Worm (Caenorhabditis elegans) whole organism, young adult: ENCODE measurements around the gene spp-10.

Experiments used
- B0261.1 ChIP-seq: sonication (generic microtip); optimal IDR thresholded peaks from 2 replicates; lab custom pipeline; 2016; ENCODE audit warnings: mild to moderate bottlenecking, missing genetic modification characterization, moderate library complexity, missing compliant biosample characterization
- F10E7.11 ChIP-seq: sonication (generic microtip); optimal IDR thresholded peaks from 2 replicates; lab custom pipeline; 2017; ENCODE audit warnings: mild to moderate bottlenecking, missing genetic modification characterization, moderate library complexity, missing compliant biosample characterization
- F33H1.4 ChIP-seq: fragments of 200-800 bp; sonication (Bioruptor generic); IDR thresholded peaks from 2 replicates; pipeline ENCODE4 v1.3.6; 2022; ENCODE audit warnings: missing genetic modification reagents, missing genetic modification characterization, missing compliant biosample characterization
- F39B2.1 ChIP-seq: fragments of 200-800 bp; sonication (Bioruptor generic); IDR thresholded peaks from 2 replicates; pipeline ENCODE4 v1.3.6; 2022; ENCODE audit warnings: missing genetic modification reagents, missing genetic modification characterization, missing compliant biosample characterization
- F49E8.2 ChIP-seq: sonication (generic microtip); optimal IDR thresholded peaks from 3 replicates; lab custom pipeline; 2017; ENCODE audit warnings: missing genetic modification characterization, mild to moderate bottlenecking, missing compliant biosample characterization, antibody characterized with exemption, moderate library complexity; ENCODE audit not compliant: insufficient read depth
- F57A8.1 ChIP-seq: fragments of 200-800 bp; sonication (Bioruptor generic); optimal IDR thresholded peaks from 2 replicates; lab custom pipeline; 2018; ENCODE audit warnings: mild to moderate bottlenecking, missing genetic modification characterization, moderate library complexity, missing compliant biosample characterization
- K11D2.4 ChIP-seq: fragments of 200-800 bp; sonication (Bioruptor generic); IDR thresholded peaks from 2 replicates; pipeline ENCODE4 v1.3.6; 2022; ENCODE audit warnings: missing genetic modification reagents, missing genetic modification characterization, missing compliant biosample characterization
- K12H6.12 ChIP-seq: fragments of 200-800 bp; sonication (Bioruptor generic); optimal IDR thresholded peaks from 2 replicates; lab custom pipeline; 2018; ENCODE audit warnings: mild to moderate bottlenecking, missing genetic modification characterization, missing compliant biosample characterization
- Y67H2A.10 ChIP-seq: fragments of 200-800 bp; sonication (Bioruptor generic); conservative IDR thresholded peaks from 2 replicates; pipeline ENCODE4 v1.3.6; 2022; ENCODE audit warnings: missing genetic modification reagents, missing genetic modification characterization, missing compliant biosample characterization
- akir-1 ChIP-seq: fragments of 200-800 bp; sonication (Bioruptor generic); optimal IDR thresholded peaks from 2 replicates; lab custom pipeline; 2018; ENCODE audit warnings: mild to moderate bottlenecking, missing genetic modification characterization, moderate library complexity, missing compliant biosample characterization
- ama-1 ChIP-seq, 3 experiments: fragments of 150-350 bp in 1 of 3; sonication (generic microtip) in 2 of 3; optimal IDR thresholded peaks; 2 replicates each; lab custom pipeline; 2014 to 2018; ENCODE audit warnings: missing biosample characterization in 2 of 3, missing genetic modification characterization in 2 of 3, missing genetic modification reagents in 2 of 3
- aptf-2 ChIP-seq: fragments of 200-800 bp; sonication (Bioruptor generic); conservative IDR thresholded peaks from 2 replicates; pipeline ENCODE4 v1.3.6; 2022; ENCODE audit warnings: missing genetic modification reagents, missing genetic modification characterization, missing compliant biosample characterization
- atf-7 ChIP-seq: sonication (generic microtip); optimal IDR thresholded peaks from 2 replicates; lab custom pipeline; 2017; ENCODE audit warnings: mild to moderate bottlenecking, missing genetic modification characterization, missing compliant biosample characterization
- attf-3 ChIP-seq: fragments of 200-800 bp; sonication (Bioruptor generic); conservative IDR thresholded peaks from 2 replicates; pipeline ENCODE4 v1.3.6; 2022; ENCODE audit warnings: missing genetic modification reagents, missing genetic modification characterization, missing compliant biosample characterization
- ceh-40 ChIP-seq: fragments of 200-800 bp; sonication (Bioruptor generic); IDR thresholded peaks from 2 replicates; pipeline ENCODE4 v1.3.6; 2022; ENCODE audit warnings: missing genetic modification characterization, missing compliant biosample characterization
- ceh-58 ChIP-seq: fragments of 200-800 bp; sonication (Bioruptor generic); IDR thresholded peaks from 2 replicates; pipeline ENCODE4 v1.3.6; 2022; ENCODE audit warnings: missing genetic modification characterization, missing compliant biosample characterization
- ceh-79 ChIP-seq: sonication (generic microtip); optimal IDR thresholded peaks from 2 replicates; lab custom pipeline; 2017; ENCODE audit warnings: mild to moderate bottlenecking, missing genetic modification characterization, missing compliant biosample characterization
- die-1 ChIP-seq: sonication (generic microtip); optimal IDR thresholded peaks from 2 replicates; lab custom pipeline; 2016; ENCODE audit warnings: missing genotype, mild to moderate bottlenecking, missing genetic modification characterization, missing compliant biosample characterization
- egl-44 ChIP-seq: fragments of 200-800 bp; sonication (Bioruptor generic); IDR thresholded peaks from 2 replicates; pipeline ENCODE4 v1.3.6; 2022; ENCODE audit warnings: missing genetic modification reagents, missing genetic modification characterization, missing compliant biosample characterization
- ets-4 ChIP-seq: fragments of 200-800 bp; sonication (Bioruptor generic); optimal IDR thresholded peaks from 2 replicates; lab custom pipeline; 2018; ENCODE audit warnings: mild to moderate bottlenecking, missing genetic modification characterization, missing compliant biosample characterization
- fkh-3 ChIP-seq: sonication (generic microtip); optimal IDR thresholded peaks from 2 replicates; lab custom pipeline; 2016; ENCODE audit warnings: mild to moderate bottlenecking, missing genetic modification characterization, missing compliant biosample characterization
- gei-17 ChIP-seq: fragments of 200-800 bp; sonication (Bioruptor generic); optimal IDR thresholded peaks from 2 replicates; lab custom pipeline; 2018; ENCODE audit warnings: mild to moderate bottlenecking, missing genetic modification characterization, missing compliant biosample characterization
- hlh-26 ChIP-seq: fragments of 200-800 bp; sonication (Bioruptor generic); conservative IDR thresholded peaks from 2 replicates; pipeline ENCODE4 v1.3.6; 2022; ENCODE audit warnings: missing genetic modification reagents, missing genetic modification characterization, missing compliant biosample characterization
- lag-1 ChIP-seq: fragments of 200-800 bp; sonication (Bioruptor generic); IDR thresholded peaks from 2 replicates; pipeline ENCODE4 v1.3.6; 2022; ENCODE audit warnings: missing genetic modification reagents, missing genetic modification characterization, missing compliant biosample characterization
- let-607 ChIP-seq, 2 experiments: fragments of 200-800 bp in 1 of 2; sonication (Bioruptor generic) in 1 of 2; sonication (generic microtip) in 1 of 2; optimal IDR thresholded peaks; 2 replicates each; lab custom pipeline; 2016 to 2018; ENCODE audit warnings: mild to moderate bottlenecking in 2 of 2, missing compliant biosample characterization in 2 of 2, missing genetic modification characterization in 2 of 2, moderate library complexity in 2 of 2, missing genotype in 1 of 2
- lin-40 ChIP-seq: sonication (generic microtip); optimal IDR thresholded peaks from 2 replicates; lab custom pipeline; 2016; ENCODE audit warnings: missing genetic modification characterization, mild to moderate bottlenecking, missing compliant biosample characterization, missing genotype, missing genetic modification reagents
- lir-1 ChIP-seq: fragments of 200-800 bp; sonication (Bioruptor generic); conservative IDR thresholded peaks from 2 replicates; pipeline ENCODE4 v1.3.6; 2022; ENCODE audit warnings: missing genetic modification reagents, missing genetic modification characterization, missing compliant biosample characterization
- lsl-1 ChIP-seq: fragments of 200-800 bp; sonication (Bioruptor generic); optimal IDR thresholded peaks from 2 replicates; lab custom pipeline; 2018; ENCODE audit warnings: mild to moderate bottlenecking, missing genetic modification characterization, moderate library complexity, missing compliant biosample characterization
- madf-10 ChIP-seq: sonication (generic microtip); optimal IDR thresholded peaks from 2 replicates; lab custom pipeline; 2016; ENCODE audit warnings: mild to moderate bottlenecking, missing genetic modification characterization, missing compliant biosample characterization
- madf-3 ChIP-seq: fragments of 200-800 bp; sonication (Bioruptor generic); IDR thresholded peaks from 2 replicates; pipeline ENCODE4 v1.3.6; 2022; ENCODE audit warnings: missing genetic modification reagents, missing genetic modification characterization, missing compliant biosample characterization
- mxl-1 ChIP-seq: sonication (generic microtip); optimal IDR thresholded peaks from 2 replicates; lab custom pipeline; 2016; ENCODE audit warnings: missing genetic modification characterization, missing compliant biosample characterization
- nfya-1 ChIP-seq: sonication (generic microtip); optimal IDR thresholded peaks from 2 replicates; lab custom pipeline; 2017; ENCODE audit warnings: antibody characterized with exemption, missing compliant biosample characterization, missing genetic modification characterization, borderline replicate concordance; ENCODE audit not compliant: insufficient read depth
- nfya-2 ChIP-seq: fragments of 200-800 bp; sonication (Bioruptor generic); IDR thresholded peaks from 2 replicates; pipeline ENCODE4 v1.3.6; 2022; ENCODE audit warnings: missing genetic modification reagents, missing genetic modification characterization, missing compliant biosample characterization
- nhr-120 ChIP-seq: fragments of 200-800 bp; sonication (Bioruptor generic); IDR thresholded peaks from 2 replicates; pipeline ENCODE4 v1.3.6; 2022; ENCODE audit warnings: missing genetic modification characterization, missing compliant biosample characterization
- nhr-179 ChIP-seq: sonication (generic microtip); optimal IDR thresholded peaks from 2 replicates; lab custom pipeline; 2016; ENCODE audit warnings: mild to moderate bottlenecking, missing genetic modification characterization, missing compliant biosample characterization
- nhr-27 ChIP-seq: fragments of 200-800 bp; sonication (Bioruptor generic); optimal IDR thresholded peaks from 2 replicates; lab custom pipeline; 2018; ENCODE audit warnings: mild to moderate bottlenecking, missing genetic modification characterization, moderate library complexity, missing compliant biosample characterization
- snpc-1.1 ChIP-seq: sonication (generic microtip); optimal IDR thresholded peaks from 2 replicates; lab custom pipeline; 2017; ENCODE audit warnings: missing genetic modification characterization, mild to moderate bottlenecking, missing compliant biosample characterization, antibody characterized with exemption, moderate library complexity, missing genotype, missing genetic modification reagents; ENCODE audit not compliant: insufficient read depth
- snpc-1.3 ChIP-seq: sonication (generic microtip); optimal IDR thresholded peaks from 2 replicates; lab custom pipeline; 2017; ENCODE audit warnings: missing genetic modification characterization, mild to moderate bottlenecking, missing compliant biosample characterization, antibody characterized with exemption, moderate library complexity, missing genotype, missing genetic modification reagents; ENCODE audit not compliant: insufficient read depth
- snpc-4 ChIP-seq, 5 experiments: fragments of 150-350 bp in 1 of 5; sonication (generic microtip) in 4 of 5; optimal IDR thresholded peaks; 2 replicates each; lab custom pipeline; 2014 to 2018; ENCODE audit warnings: missing genetic modification characterization in 5 of 5, missing biosample characterization in 3 of 5, antibody characterized with exemption in 2 of 5, mild to moderate bottlenecking in 2 of 5, missing compliant biosample characterization in 2 of 5, missing genotype in 2 of 5, moderate library complexity in 2 of 5, missing genetic modification reagents in 1 of 5
- tbx-9 ChIP-seq: sonication (generic microtip); optimal IDR thresholded peaks from 2 replicates; lab custom pipeline; 2016; ENCODE audit warnings: borderline replicate concordance, missing genetic modification characterization, inconsistent platforms, missing compliant biosample characterization
- unc-62 ChIP-seq: fragments of 150-350 bp; optimal IDR thresholded peaks from 2 replicates; lab custom pipeline; 2014; ENCODE audit warnings: missing biosample characterization, missing genetic modification reagents, missing genetic modification characterization
- zfh-2 ChIP-seq: fragments of 200-800 bp; sonication (Bioruptor generic); conservative IDR thresholded peaks from 2 replicates; pipeline ENCODE4 v1.3.6; 2022; ENCODE audit warnings: missing genetic modification reagents, missing genetic modification characterization, missing compliant biosample characterization
- zim-3 ChIP-seq: sonication (generic microtip); optimal IDR thresholded peaks from 2 replicates; lab custom pipeline; 2017; ENCODE audit warnings: mild to moderate bottlenecking, missing genetic modification characterization, moderate library complexity, missing compliant biosample characterization
- ztf-18 ChIP-seq: sonication (generic microtip); optimal IDR thresholded peaks from 2 replicates; lab custom pipeline; 2016; ENCODE audit warnings: missing genotype, mild to moderate bottlenecking, missing genetic modification characterization, missing compliant biosample characterization
- ztf-26 ChIP-seq: sonication (generic microtip); optimal IDR thresholded peaks from 2 replicates; lab custom pipeline; 2017; ENCODE audit warnings: missing genetic modification characterization, missing compliant biosample characterization
- ztf-28 ChIP-seq: fragments of 200-800 bp; sonication (Bioruptor generic); IDR thresholded peaks from 2 replicates; pipeline ENCODE4 v1.3.6; 2022; ENCODE audit warnings: missing genetic modification reagents, missing genetic modification characterization, missing compliant biosample characterization
- ztf-3 ChIP-seq: fragments of 200-800 bp; sonication (Bioruptor generic); optimal IDR thresholded peaks from 2 replicates; lab custom pipeline; 2018; ENCODE audit warnings: mild to moderate bottlenecking, missing genetic modification characterization, missing compliant biosample characterization

Gene spp-10

DNA sequence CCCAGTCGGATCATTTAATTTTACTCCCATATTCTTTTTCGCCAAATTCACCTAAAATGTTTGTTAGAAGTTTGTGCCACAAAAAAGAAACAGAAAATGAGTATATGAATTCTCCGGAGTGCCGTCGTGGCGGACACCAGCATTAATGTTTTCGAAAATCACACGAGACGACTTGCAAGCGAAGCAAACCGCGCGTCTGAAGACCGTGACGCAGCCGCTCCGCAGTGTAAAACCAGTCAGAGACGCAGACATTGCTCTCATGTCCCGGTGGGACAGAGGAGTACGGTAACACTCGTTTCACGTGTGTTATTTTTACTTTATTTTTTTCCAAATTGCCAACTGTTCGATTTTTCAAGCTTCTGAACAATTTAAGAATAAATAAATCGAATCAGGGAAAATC lies 44.3 kb upstream of the spp-10 start, which contains the start of the genes T26A8.4 and pdtf-1 (continued):
- TF ChIP-seq snpc-4 (GFP tag; optimal IDR thresholded peaks at IDR 0.05; lab: Kevin White, UChicago): peak; percentile 60
- TF ChIP-seq snpc-4 (tag; optimal IDR thresholded peaks at IDR 0.05; lab: Kevin White, UChicago): peak; percentile 81 to 93 (median 88)
- TF ChIP-seq nfya-1: no peak
- peak; percentile 88; the same call in 1 of the 2 replicates for TF ChIP-seq Y67H2A.10 (GFP tag; lab: Robert Waterston, UW)
- TF ChIP-seq nfya-2 (GFP tag; lab: Robert Waterston, UW): no peak
- TF ChIP-seq ceh-40 (GFP tag; lab: Robert Waterston, UW): no peak
- TF ChIP-seq akir-1 (GFP tag; lab: Kevin White, UChicago): no peak
- TF ChIP-seq ztf-28 (GFP tag; lab: Robert Waterston, UW): 0 out of 2 replicates have a peak, but pooled peaks have one; percentile 78
- no peak for TF ChIP-seq ceh-58 (GFP tag; lab: Robert Waterston, UW)
- no peak for TF ChIP-seq nhr-120 (GFP tag; lab: Robert Waterston, UW)
- no peak for TF ChIP-seq ets-4 (GFP tag; lab: Kevin White, UChicago)
- peak; percentile 80 for TF ChIP-seq snpc-1.1 (tag; lab: Kevin White, UChicago)
- peak; percentile 87 to 88 for TF ChIP-seq let-607 (tag; optimal IDR thresholded peaks at IDR 0.05; lab: Kevin White, UChicago)
- peak; percentile 80 for TF ChIP-seq lin-40 (tag; lab: Kevin White, UChicago)
- TF ChIP-seq egl-44 (GFP tag; lab: Robert Waterston, UW): peak; percentile 80
- TF ChIP-seq atf-7 (tag; lab: Kevin White, UChicago): peak; percentile 26
- TF ChIP-seq F39B2.1 (GFP tag; lab: Robert Waterston, UW): no peak
- TF ChIP-seq snpc-1.3 (tag; lab: Kevin White, UChicago): peak; percentile 83
- TF ChIP-seq zfh-2 (GFP tag; lab: Robert Waterston, UW): no peak
- peak; percentile 1 for TF ChIP-seq F57A8.1 (GFP tag; lab: Kevin White, UChicago)
- peak; percentile 77 for TF ChIP-seq attf-3
- TF ChIP-seq mxl-1 (tag; lab: Kevin White, UChicago): no peak
- no peak for TF ChIP-seq aptf-2 (GFP tag; lab: Robert Waterston, UW)
- peak; percentile 97 for TF ChIP-seq F33H1.4 (GFP tag; lab: Robert Waterston, UW)
- no peak for TF ChIP-seq ceh-79
- TF ChIP-seq lir-1 (GFP tag; lab: Robert Waterston, UW): peak; percentile 86
- peak; percentile 17 for TF ChIP-seq ztf-18
- TF ChIP-seq B0261.1 (tag; lab: Kevin White, UChicago): no peak
- TF ChIP-seq K12H6.12 (tag; lab: Kevin White, UChicago): peak; percentile 90
- TF ChIP-seq lsl-1: peak; percentile 96
- TF ChIP-seq unc-62: peak; percentile 73
- no peak for TF ChIP-seq lag-1 (GFP tag; lab: Robert Waterston, UW)
- peak; percentile 91 for TF ChIP-seq F49E8.2 (tag; lab: Kevin White, UChicago)
- TF ChIP-seq tbx-9 (tag; lab: Kevin White, UChicago): no peak
- peak; percentile 99 for TF ChIP-seq madf-3 (GFP tag; lab: Robert Waterston, UW)
- peak; percentile 68 for TF ChIP-seq ama-1 (optimal IDR thresholded peaks at IDR 0.05; lab: Kevin White, UChicago)
- TF ChIP-seq ama-1 (GFP tag; optimal IDR thresholded peaks at IDR 0.05; lab: Kevin White, UChicago): no peak
- peak; percentile 69 for TF ChIP-seq madf-10 (tag; lab: Kevin White, UChicago)
- no peak for TF ChIP-seq die-1 (tag; lab: Kevin White, UChicago)
- TF ChIP-seq ztf-3 (GFP tag; lab: Kevin White, UChicago): no peak
- peak; percentile 20 for TF ChIP-seq ztf-26
- TF ChIP-seq fkh-3: no peak
- peak; percentile 76 for TF ChIP-seq K11D2.4 (GFP tag; lab: Robert Waterston, UW)
- TF ChIP-seq gei-17 (GFP tag; lab: Kevin White, UChicago): no peak
- TF ChIP-seq zim-3: peak; percentile 9
- no peak for TF ChIP-seq nhr-179
- no peak for TF ChIP-seq F10E7.11
- TF ChIP-seq hlh-26 (GFP tag; lab: Robert Waterston, UW): no peak
- no peak for TF ChIP-seq nhr-27 (tag; lab: Kevin White, UChicago)
